Worm (Caenorhabditis elegans) whole organism, midembryonic: ENCODE data around the gene F44E5.2.

Experiments
- T22C8.4 ChIP-seq: fragments of 200-800 bp; sonication (Bioruptor generic); IDR thresholded peaks from 2 replicates; pipeline ENCODE4 v1.3.6; 2022; ENCODE audit warnings: missing genetic modification characterization, missing compliant biosample characterization
- flt-1 ChIP-seq: fragments of 200-800 bp; sonication (Bioruptor generic); IDR thresholded peaks from 2 replicates; pipeline ENCODE4 v1.3.6; 2022; ENCODE audit warnings: missing genetic modification characterization, missing compliant biosample characterization

DNA sequence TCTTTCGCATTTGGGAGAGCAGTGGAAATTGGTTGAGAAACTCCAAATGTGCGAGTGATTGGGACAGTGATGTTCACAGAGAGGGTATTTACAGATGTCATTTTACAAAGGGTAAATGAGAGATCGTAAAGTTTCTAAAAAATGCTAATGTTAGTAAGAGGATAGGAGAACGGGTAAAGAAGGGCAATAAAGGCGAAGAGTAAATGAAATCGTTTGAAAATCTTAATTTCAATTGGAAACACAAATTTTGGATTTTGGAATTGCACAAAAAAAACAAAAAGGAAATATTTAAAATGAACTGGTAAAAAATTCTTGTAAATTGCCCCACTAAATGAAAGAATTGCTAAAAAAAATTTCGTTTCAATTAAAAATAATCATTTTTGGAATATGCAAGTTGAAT is 49.9 kb downstream of the F44E5.2 start, which contains the start of gene pap-3:
- TF ChIP-seq T22C8.4 (GFP tag; lab: Robert Waterston, UW) (no peak), flt-1 (no peak)
